Worm (Caenorhabditis elegans) whole organism, young adult: ENCODE measurements around the gene bca-1.
A peak's percentile ranks its signal among the peaks of the same experiment; 100 is the strongest.

Experiments
- B0261.1 ChIP-seq: sonication (generic microtip); optimal IDR thresholded peaks from 2 replicates; lab custom pipeline; 2016; ENCODE audit warnings: mild to moderate bottlenecking, missing genetic modification characterization, moderate library complexity, missing compliant biosample characterization
- B0336.3 ChIP-seq: fragments of 200-800 bp; sonication (Bioruptor generic); IDR thresholded peaks from 2 replicates; pipeline ENCODE4 v1.3.6; 2022; ENCODE audit warnings: missing genetic modification characterization, missing compliant biosample characterization
- C06A6.2 ChIP-seq: fragments of 200-800 bp; sonication (Bioruptor generic); conservative IDR thresholded peaks from 2 replicates; pipeline ENCODE4 v1.3.6; 2022; ENCODE audit warnings: missing genetic modification characterization, missing compliant biosample characterization
- F37B4.10 ChIP-seq: fragments of 200-800 bp; sonication (Bioruptor generic); IDR thresholded peaks from 2 replicates; pipeline ENCODE4 v1.3.6; 2022; ENCODE audit warnings: missing genetic modification characterization, missing compliant biosample characterization
- F39B2.1 ChIP-seq: fragments of 200-800 bp; sonication (Bioruptor generic); IDR thresholded peaks from 2 replicates; pipeline ENCODE4 v1.3.6; 2022; ENCODE audit warnings: missing genetic modification reagents, missing genetic modification characterization, missing compliant biosample characterization
- F49E8.2 ChIP-seq: sonication (generic microtip); optimal IDR thresholded peaks from 3 replicates; lab custom pipeline; 2017; ENCODE audit warnings: missing genetic modification characterization, mild to moderate bottlenecking, missing compliant biosample characterization, antibody characterized with exemption, moderate library complexity; ENCODE audit not compliant: insufficient read depth
- F52B5.7 ChIP-seq: sonication (generic microtip); optimal IDR thresholded peaks from 2 replicates; lab custom pipeline; 2016; ENCODE audit warnings: mild to moderate bottlenecking, missing genetic modification characterization, missing compliant biosample characterization
- F55B11.4 ChIP-seq: sonication (generic microtip); optimal IDR thresholded peaks from 2 replicates; lab custom pipeline; 2016; ENCODE audit warnings: missing compliant biosample characterization, missing genetic modification characterization, borderline replicate concordance; ENCODE audit not compliant: insufficient read depth
- F57A8.1 ChIP-seq: fragments of 200-800 bp; sonication (Bioruptor generic); optimal IDR thresholded peaks from 2 replicates; lab custom pipeline; 2018; ENCODE audit warnings: mild to moderate bottlenecking, missing genetic modification characterization, moderate library complexity, missing compliant biosample characterization
- K11D2.4 ChIP-seq: fragments of 200-800 bp; sonication (Bioruptor generic); IDR thresholded peaks from 2 replicates; pipeline ENCODE4 v1.3.6; 2022; ENCODE audit warnings: missing genetic modification reagents, missing genetic modification characterization, missing compliant biosample characterization
- Y53F4B.3 ChIP-seq: fragments of 200-800 bp; sonication (Bioruptor generic); IDR thresholded peaks from 2 replicates; pipeline ENCODE4 v1.3.6; 2022; ENCODE audit warnings: missing genetic modification reagents, missing genetic modification characterization, missing compliant biosample characterization
- Y67H2A.10 ChIP-seq: fragments of 200-800 bp; sonication (Bioruptor generic); conservative IDR thresholded peaks from 2 replicates; pipeline ENCODE4 v1.3.6; 2022; ENCODE audit warnings: missing genetic modification reagents, missing genetic modification characterization, missing compliant biosample characterization
- Y79H2A.3 ChIP-seq: fragments of 200-800 bp; sonication (Bioruptor generic); conservative IDR thresholded peaks from 2 replicates; pipeline ENCODE4 v1.3.6; 2022; ENCODE audit warnings: missing genetic modification reagents, missing genetic modification characterization, missing compliant biosample characterization
- ama-1 ChIP-seq, 3 experiments: fragments of 150-350 bp in 1 of 3; sonication (generic microtip) in 2 of 3; optimal IDR thresholded peaks; 2 replicates each; lab custom pipeline; 2014 to 2018; ENCODE audit warnings: missing biosample characterization in 2 of 3, missing genetic modification characterization in 2 of 3, missing genetic modification reagents in 2 of 3
- atf-7 ChIP-seq: sonication (generic microtip); optimal IDR thresholded peaks from 2 replicates; lab custom pipeline; 2017; ENCODE audit warnings: mild to moderate bottlenecking, missing genetic modification characterization, missing compliant biosample characterization
- attf-3 ChIP-seq: fragments of 200-800 bp; sonication (Bioruptor generic); conservative IDR thresholded peaks from 2 replicates; pipeline ENCODE4 v1.3.6; 2022; ENCODE audit warnings: missing genetic modification reagents, missing genetic modification characterization, missing compliant biosample characterization
- ceh-100 ChIP-seq: fragments of 200-800 bp; sonication (Bioruptor generic); IDR thresholded peaks from 2 replicates; pipeline ENCODE4 v1.3.6; 2022; ENCODE audit warnings: missing genetic modification reagents, missing genetic modification characterization, missing compliant biosample characterization
- die-1 ChIP-seq: sonication (generic microtip); optimal IDR thresholded peaks from 2 replicates; lab custom pipeline; 2016; ENCODE audit warnings: missing genotype, mild to moderate bottlenecking, missing genetic modification characterization, missing compliant biosample characterization
- dpff-1 ChIP-seq: sonication (generic microtip); optimal IDR thresholded peaks from 2 replicates; lab custom pipeline; 2017; ENCODE audit warnings: mild to moderate bottlenecking, missing genetic modification characterization, missing compliant biosample characterization
- egl-18 ChIP-seq: fragments of 200-800 bp; sonication (Bioruptor generic); IDR thresholded peaks from 2 replicates; pipeline ENCODE4 v1.3.6; 2022; ENCODE audit warnings: missing genetic modification reagents, missing genetic modification characterization, missing compliant biosample characterization
- egrh-3 ChIP-seq: fragments of 200-800 bp; sonication (Bioruptor generic); IDR thresholded peaks from 2 replicates; pipeline ENCODE4 v1.3.6; 2022; ENCODE audit warnings: missing genetic modification reagents, missing genetic modification characterization, missing compliant biosample characterization
- ets-4 ChIP-seq: fragments of 200-800 bp; sonication (Bioruptor generic); optimal IDR thresholded peaks from 2 replicates; lab custom pipeline; 2018; ENCODE audit warnings: mild to moderate bottlenecking, missing genetic modification characterization, missing compliant biosample characterization
- fkh-3 ChIP-seq: sonication (generic microtip); optimal IDR thresholded peaks from 2 replicates; lab custom pipeline; 2016; ENCODE audit warnings: mild to moderate bottlenecking, missing genetic modification characterization, missing compliant biosample characterization
- gei-17 ChIP-seq: fragments of 200-800 bp; sonication (Bioruptor generic); optimal IDR thresholded peaks from 2 replicates; lab custom pipeline; 2018; ENCODE audit warnings: mild to moderate bottlenecking, missing genetic modification characterization, missing compliant biosample characterization
- hlh-26 ChIP-seq: fragments of 200-800 bp; sonication (Bioruptor generic); conservative IDR thresholded peaks from 2 replicates; pipeline ENCODE4 v1.3.6; 2022; ENCODE audit warnings: missing genetic modification reagents, missing genetic modification characterization, missing compliant biosample characterization
- hmg-20 ChIP-seq: fragments of 200-800 bp; sonication (Bioruptor generic); IDR thresholded peaks from 2 replicates; pipeline ENCODE4 v1.3.6; 2022; ENCODE audit warnings: missing genetic modification reagents, missing genetic modification characterization, missing compliant biosample characterization
- hsf-1 ChIP-seq: fragments of 200-800 bp; sonication (Bioruptor generic); IDR thresholded peaks from 2 replicates; pipeline ENCODE4 v1.3.6; 2022; ENCODE audit warnings: missing genetic modification reagents, missing genetic modification characterization, missing compliant biosample characterization
- lin-35 ChIP-seq, 3 experiments: fragments of 150-350 bp in 2 of 3; sonication (generic microtip) in 1 of 3; optimal IDR thresholded peaks; 2 replicates each; lab custom pipeline; 2014 to 2018; ENCODE audit warnings: missing biosample characterization in 3 of 3, missing genetic modification characterization in 3 of 3, missing genetic modification reagents in 3 of 3
- lin-40 ChIP-seq: sonication (generic microtip); optimal IDR thresholded peaks from 2 replicates; lab custom pipeline; 2016; ENCODE audit warnings: missing genetic modification characterization, mild to moderate bottlenecking, missing compliant biosample characterization, missing genotype, missing genetic modification reagents
- lin-54 ChIP-seq: fragments of 200-800 bp; sonication (Bioruptor generic); optimal IDR thresholded peaks from 2 replicates; lab custom pipeline; 2018; ENCODE audit warnings: mild to moderate bottlenecking, missing genetic modification characterization, missing compliant biosample characterization
- lir-1 ChIP-seq: fragments of 200-800 bp; sonication (Bioruptor generic); conservative IDR thresholded peaks from 2 replicates; pipeline ENCODE4 v1.3.6; 2022; ENCODE audit warnings: missing genetic modification reagents, missing genetic modification characterization, missing compliant biosample characterization
- madf-10 ChIP-seq: sonication (generic microtip); optimal IDR thresholded peaks from 2 replicates; lab custom pipeline; 2016; ENCODE audit warnings: mild to moderate bottlenecking, missing genetic modification characterization, missing compliant biosample characterization
- madf-3 ChIP-seq: fragments of 200-800 bp; sonication (Bioruptor generic); IDR thresholded peaks from 2 replicates; pipeline ENCODE4 v1.3.6; 2022; ENCODE audit warnings: missing genetic modification reagents, missing genetic modification characterization, missing compliant biosample characterization
- nhr-27 ChIP-seq: fragments of 200-800 bp; sonication (Bioruptor generic); optimal IDR thresholded peaks from 2 replicates; lab custom pipeline; 2018; ENCODE audit warnings: mild to moderate bottlenecking, missing genetic modification characterization, moderate library complexity, missing compliant biosample characterization
- pha-4 ChIP-seq: fragments of 150-350 bp; sonication (generic microtip); optimal IDR thresholded peaks from 2 replicates; lab custom pipeline; 2014; ENCODE audit warnings: missing biosample characterization, missing genetic modification reagents, missing genetic modification characterization
- rcor-1 ChIP-seq: fragments of 200-800 bp; sonication (Bioruptor generic); IDR thresholded peaks from 2 replicates; pipeline ENCODE4 v1.3.6; 2022; ENCODE audit warnings: missing genetic modification reagents, missing genetic modification characterization, missing compliant biosample characterization
- rec-8 ChIP-seq, 2 experiments: sonication (generic microtip); optimal IDR thresholded peaks; 2 replicates each; lab custom pipeline; 2016; ENCODE audit warnings: mild to moderate bottlenecking in 2 of 2, missing genetic modification characterization in 2 of 2, missing genetic modification reagents in 2 of 2, missing genotype in 2 of 2, missing biosample characterization in 1 of 2, missing compliant biosample characterization in 1 of 2, moderate library complexity in 1 of 2
- rpc-1 ChIP-seq, 2 experiments: fragments of 150-350 bp in 1 of 2; sonication (generic microtip) in 1 of 2; optimal IDR thresholded peaks; 2 replicates each; lab custom pipeline; 2014 to 2018; ENCODE audit warnings: missing biosample characterization in 1 of 2, missing genetic modification characterization in 1 of 2, missing genetic modification reagents in 1 of 2, missing genotype in 1 of 2
- snpc-4 ChIP-seq, 5 experiments: fragments of 150-350 bp in 1 of 5; sonication (generic microtip) in 4 of 5; optimal IDR thresholded peaks; 2 replicates each; lab custom pipeline; 2014 to 2018; ENCODE audit warnings: missing genetic modification characterization in 5 of 5, missing biosample characterization in 3 of 5, antibody characterized with exemption in 2 of 5, mild to moderate bottlenecking in 2 of 5, missing compliant biosample characterization in 2 of 5, missing genotype in 2 of 5, moderate library complexity in 2 of 5, missing genetic modification reagents in 1 of 5
- sptf-2 ChIP-seq: fragments of 200-800 bp; sonication (Bioruptor generic); optimal IDR thresholded peaks from 2 replicates; lab custom pipeline; 2018; ENCODE audit warnings: mild to moderate bottlenecking, missing genetic modification characterization, missing compliant biosample characterization
- xnd-1 ChIP-seq: sonication (generic microtip); optimal IDR thresholded peaks from 2 replicates; lab custom pipeline; 2016; ENCODE audit warnings: missing genotype, missing genetic modification reagents, missing genetic modification characterization, missing compliant biosample characterization
- zfh-2 ChIP-seq: fragments of 200-800 bp; sonication (Bioruptor generic); conservative IDR thresholded peaks from 2 replicates; pipeline ENCODE4 v1.3.6; 2022; ENCODE audit warnings: missing genetic modification reagents, missing genetic modification characterization, missing compliant biosample characterization
- zim-3 ChIP-seq: sonication (generic microtip); optimal IDR thresholded peaks from 2 replicates; lab custom pipeline; 2017; ENCODE audit warnings: mild to moderate bottlenecking, missing genetic modification characterization, moderate library complexity, missing compliant biosample characterization
- ztf-22 ChIP-seq: fragments of 200-800 bp; sonication (Bioruptor generic); optimal IDR thresholded peaks from 2 replicates; lab custom pipeline; 2018; ENCODE audit warnings: mild to moderate bottlenecking, missing genetic modification characterization, moderate library complexity, missing compliant biosample characterization
- ztf-3 ChIP-seq: fragments of 200-800 bp; sonication (Bioruptor generic); optimal IDR thresholded peaks from 2 replicates; lab custom pipeline; 2018; ENCODE audit warnings: mild to moderate bottlenecking, missing genetic modification characterization, missing compliant biosample characterization

The bca-1 gene

DNA sequence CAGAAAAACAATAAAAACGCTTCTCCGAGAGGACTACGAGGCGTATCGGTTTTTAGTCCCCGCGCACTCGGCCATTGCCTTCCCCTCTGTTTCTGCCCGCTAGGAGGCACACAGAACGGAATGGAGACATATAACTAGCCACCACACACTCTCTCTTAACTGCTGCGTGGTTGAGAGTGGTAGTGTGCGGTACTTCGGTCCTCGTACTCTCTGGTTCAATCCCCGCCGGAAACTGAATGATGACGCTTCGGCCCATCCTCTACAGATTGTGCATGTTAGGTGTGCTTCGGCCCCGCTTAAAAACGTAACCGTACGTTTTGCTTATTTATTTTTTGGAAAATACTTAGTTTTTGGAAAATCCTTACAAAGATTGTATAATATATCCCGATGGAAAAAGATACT lies 3.1 kb upstream of the bca-1 start, which contains the start of gene T13C5.6 (continued):
- TF ChIP-seq rec-8 (tag; optimal IDR thresholded peaks at IDR 0.05; lab: Kevin White, UChicago) (peak; percentile 78 to 93), F55B11.4 (tag; lab: Kevin White, UChicago) (no peak), C06A6.2 (peak; percentile 75; the same call in 1 of the 2 replicates), lir-1 (peak; percentile 81), nhr-27 (tag; lab: Kevin White, UChicago) (peak; percentile 91), lin-35 (GFP tag; optimal IDR thresholded peaks at IDR 0.05; lab: Kevin White, UChicago) (peak in 1 of 3 experiments; percentile 58), ama-1 (optimal IDR thresholded peaks at IDR 0.05; lab: Kevin White, UChicago) (no peak), ama-1 (GFP tag; optimal IDR thresholded peaks at IDR 0.05; lab: Kevin White, UChicago) (peak in 1 of 2 experiments; percentile 85), egl-18 (GFP tag; lab: Robert Waterston, UW) (peak; percentile 65; the same call in 1 of the 2 replicates), F52B5.7 (tag; lab: Kevin White, UChicago) (peak; percentile 89), pha-4 (tag; lab: Kevin White, UChicago) (no peak), zfh-2 (peak; percentile 89), attf-3 (GFP tag; lab: Robert Waterston, UW) (no peak; the same call in 1 of the 2 replicates), atf-7 (peak; percentile 87), hlh-26 (GFP tag; lab: Robert Waterston, UW) (0 out of 2 replicates have a peak, but pooled peaks have one; percentile 43), rpc-1 (optimal IDR thresholded peaks at IDR 0.05; lab: Kevin White, UChicago) (peak; percentile 91), rpc-1 (tag; optimal IDR thresholded peaks at IDR 0.05; lab: Kevin White, UChicago) (peak; percentile 70), F57A8.1 (GFP tag; lab: Kevin White, UChicago) (peak; percentile 77), sptf-2 (GFP tag; lab: Kevin White, UChicago) (peak; percentile 67), Y79H2A.3 (peak; percentile 66; the same call in 1 of the 2 replicates), ztf-3 (GFP tag; lab: Kevin White, UChicago) (peak; percentile 33), ets-4 (GFP tag; lab: Kevin White, UChicago) (peak; percentile 90), egrh-3 (GFP tag; lab: Robert Waterston, UW) (peak; percentile 53), gei-17 (GFP tag; lab: Kevin White, UChicago) (peak; percentile 87), dpff-1 (peak; percentile 2), madf-10 (peak; percentile 85), lin-40 (tag; lab: Kevin White, UChicago) (peak; percentile 93), xnd-1 (tag; lab: Kevin White, UChicago) (no peak), zim-3 (tag; lab: Kevin White, UChicago) (peak; percentile 88), fkh-3 (tag; lab: Kevin White, UChicago) (peak; percentile 76), Y67H2A.10 (GFP tag; lab: Robert Waterston, UW) (0 out of 2 replicates have a peak, but pooled peaks have one; percentile 26), hmg-20 (peak; percentile 85), Y53F4B.3 (no peak), F39B2.1 (GFP tag; lab: Robert Waterston, UW) (no peak), madf-3 (GFP tag; lab: Robert Waterston, UW) (no peak), ztf-22 (GFP tag; lab: Kevin White, UChicago) (peak; percentile 46), snpc-4 (GFP tag; optimal IDR thresholded peaks at IDR 0.05; lab: Kevin White, UChicago) (no peak), snpc-4 (tag; optimal IDR thresholded peaks at IDR 0.05; lab: Kevin White, UChicago) (peak in 2 of 4 experiments; percentile 71 to 81), F49E8.2 (tag; lab: Kevin White, UChicago) (no peak), B0261.1 (tag; lab: Kevin White, UChicago) (peak; percentile 92), K11D2.4 (GFP tag; lab: Robert Waterston, UW) (peak; percentile 75; the same call in 1 of the 2 replicates), F37B4.10 (0 out of 2 replicates have a peak, but pooled peaks have one; percentile 66), rcor-1 (peak; percentile 89), hsf-1 (GFP tag; lab: Robert Waterston, UW) (0 out of 2 replicates have a peak, but pooled peaks have one; percentile 22), ceh-100 (GFP tag; lab: Robert Waterston, UW) (peak; percentile 48; the same call in 1 of the 2 replicates), die-1 (tag; lab: Kevin White, UChicago) (peak; percentile 88), B0336.3 (GFP tag; lab: Robert Waterston, UW) (peak; percentile 85; the same call in 1 of the 2 replicates), lin-54 (GFP tag; lab: Kevin White, UChicago) (peak; percentile 69)
